Fruit fly (Drosophila melanogaster): ENCODE data around the gene alphaCOP.

The alphaCOP gene

dm6 chr3L:1674381-1674780 is 29.4 kb upstream of the alphaCOP start, which contains the start of gene CG7991:
Gene CG7991, plus strand, starts transcription at chr3L:1674709.
- TF ChIP-seq CG6163 (GFP tag; IDR thresholded peaks at IDR 0.05), result peak; percentile 38; the same call in 1 of the 3 replicates
- TF ChIP-seq Eip78C (GFP tag), result peak; percentile 14
- no peak for TF ChIP-seq topi (GFP tag; optimal IDR thresholded peaks at IDR 0.05)

dm6 chr3L:1672627-1673026 is 27.6 kb upstream of the alphaCOP start, which contains the start of gene CG13930:
Gene CG13930, minus strand, starts transcription at chr3L:1672727.
- TF ChIP-seq Eip75B (GFP tag; optimal IDR thresholded peaks at IDR 0.05) (no peak), Lpt (GFP tag; optimal IDR thresholded peaks at IDR 0.05) (no peak), Met (GFP tag; optimal IDR thresholded peaks at IDR 0.05) (no peak), CG8119 (GFP tag; IDR thresholded peaks at IDR 0.05) (no peak), pdm3 (GFP tag; optimal IDR thresholded peaks at IDR 0.05) (no peak)

- TF ChIP-seq CG6792 (GFP tag; optimal IDR thresholded peaks at IDR 0.05), result no peak
- TF ChIP-seq Hr39 (GFP tag; optimal IDR thresholded peaks at IDR 0.05), result no peak
- no peak for TF ChIP-seq Lpt (GFP tag; optimal IDR thresholded peaks at IDR 0.05)
- no peak for TF ChIP-seq Smox (GFP tag; optimal IDR thresholded peaks at IDR 0.05)
- TF ChIP-seq CG1621 (tag; optimal IDR thresholded peaks at IDR 0.05), result no peak
- no peak for TF ChIP-seq spab (GFP tag; optimal IDR thresholded peaks at IDR 0.05)
- TF ChIP-seq CG6276 (GFP tag; optimal IDR thresholded peaks at IDR 0.05), result no peak
- TF ChIP-seq CG8319 (GFP tag; optimal IDR thresholded peaks at IDR 0.05), result no peak
- no peak for TF ChIP-seq salr (GFP tag; optimal IDR thresholded peaks at IDR 0.05)
- no peak for TF ChIP-seq CG8119 (GFP tag; IDR thresholded peaks at IDR 0.05)
- no peak for TF ChIP-seq CG3032 (tag; optimal IDR thresholded peaks at IDR 0.05)
- TF ChIP-seq Eip78C (GFP tag), result no peak
- no peak for TF ChIP-seq OdsH (GFP tag; optimal IDR thresholded peaks at IDR 0.05)
- TF ChIP-seq achi (GFP tag; optimal IDR thresholded peaks at IDR 0.05), result no peak
- TF ChIP-seq CG15336 (GFP tag; IDR thresholded peaks at IDR 0.05), result no peak
- TF ChIP-seq esn (GFP tag; optimal IDR thresholded peaks at IDR 0.05), result no peak
- TF ChIP-seq net (GFP tag; optimal IDR thresholded peaks at IDR 0.05), result no peak
Observed at dm6 chr3L:1670008-1670407, 25.0 kb upstream of the alphaCOP start, which contains the start of gene RabX5. Gene RabX5, minus strand, starts transcription at chr3L:1670108.

- TF ChIP-seq CG11294 (GFP tag; IDR thresholded peaks at IDR 0.05), result peak; percentile 35; the same call in 1 of the 2 replicates
- TF ChIP-seq CG11902 (GFP tag; optimal IDR thresholded peaks at IDR 0.05), result peak; percentile 81
- TF ChIP-seq Eip75B (GFP tag; optimal IDR thresholded peaks at IDR 0.05), result peak; percentile 85
- TF ChIP-seq CG16779 (tag; optimal IDR thresholded peaks at IDR 0.05), result peak; percentile 74
- TF ChIP-seq pdm3 (GFP tag; optimal IDR thresholded peaks at IDR 0.05), result no peak
- peak; percentile 95 for TF ChIP-seq Eip78C (GFP tag)
- no peak for TF ChIP-seq CG15336 (GFP tag; IDR thresholded peaks at IDR 0.05)
- TF ChIP-seq Lpt (GFP tag; optimal IDR thresholded peaks at IDR 0.05), result no peak
- peak; percentile 70 for TF ChIP-seq Sox102F (GFP tag; optimal IDR thresholded peaks at IDR 0.05)
- no peak for TF ChIP-seq CG8632 (GFP tag; optimal IDR thresholded peaks at IDR 0.05)
- TF ChIP-seq CG9139 (GFP tag; optimal IDR thresholded peaks at IDR 0.05), result peak; percentile 77
- no peak for TF ChIP-seq CG10631 (GFP tag; optimal IDR thresholded peaks at IDR 0.05)
- peak; percentile 73 for TF ChIP-seq CG6792 (GFP tag; optimal IDR thresholded peaks at IDR 0.05)
- peak; percentile 94 for TF ChIP-seq cyc (GFP tag; optimal IDR thresholded peaks at IDR 0.05)
- no peak for TF ChIP-seq dsx (GFP tag; optimal IDR thresholded peaks at IDR 0.05; ENCODE audit: poor library complexity, severe bottlenecking)
- TF ChIP-seq Ets21C (GFP tag; optimal IDR thresholded peaks at IDR 0.05), result peak; percentile 74
- TF ChIP-seq Ets96B (tag; optimal IDR thresholded peaks at IDR 0.05), result peak; percentile 39
- TF ChIP-seq Blimp-1 (GFP tag; optimal IDR thresholded peaks at IDR 0.05), result peak; percentile 84
- TF ChIP-seq CG3032 (tag; optimal IDR thresholded peaks at IDR 0.05), result peak; percentile 76
- TF ChIP-seq Sox15 (GFP tag; optimal IDR thresholded peaks at IDR 0.05), result peak; percentile 55
- TF ChIP-seq esn (GFP tag; optimal IDR thresholded peaks at IDR 0.05), result peak; percentile 91
- no peak for TF ChIP-seq CG8119 (GFP tag; IDR thresholded peaks at IDR 0.05)
- TF ChIP-seq Eip93F (GFP tag; optimal IDR thresholded peaks at IDR 0.05), result no peak
- peak; percentile 79 for TF ChIP-seq OdsH (GFP tag; optimal IDR thresholded peaks at IDR 0.05)
- TF ChIP-seq CG7368 (GFP tag; optimal IDR thresholded peaks at IDR 0.05), result peak; percentile 85
- TF ChIP-seq fd85E (GFP tag; optimal IDR thresholded peaks at IDR 0.05), result peak; percentile 75
- peak; percentile 93 for TF ChIP-seq CG31627 (GFP tag; optimal IDR thresholded peaks at IDR 0.05)
- peak; percentile 73 for TF ChIP-seq CG8319 (GFP tag; optimal IDR thresholded peaks at IDR 0.05)
- TF ChIP-seq ss (GFP tag; optimal IDR thresholded peaks at IDR 0.05), result peak; percentile 56 to 85
- peak; percentile 74 for TF ChIP-seq net (GFP tag; optimal IDR thresholded peaks at IDR 0.05)
- no peak for TF ChIP-seq Hr4 (GFP tag; optimal IDR thresholded peaks at IDR 0.05)
- TF ChIP-seq fd59A (GFP tag; optimal IDR thresholded peaks at IDR 0.05), result peak; percentile 51
- peak in 1 of 2 experiments; percentile 86 for TF ChIP-seq salr (GFP tag; optimal IDR thresholded peaks at IDR 0.05)
- peak; percentile 88 for TF ChIP-seq Hr39 (GFP tag; optimal IDR thresholded peaks at IDR 0.05)
- peak; percentile 62 for TF ChIP-seq dac (GFP tag; optimal IDR thresholded peaks at IDR 0.05)
- TF ChIP-seq Smox (GFP tag; optimal IDR thresholded peaks at IDR 0.05), result peak; percentile 79
Observed at dm6 chr3L:1668504-1668903, 23.5 kb upstream of the alphaCOP start, which contains the start of gene RpL23A. Gene RpL23A, minus strand, starts transcription at chr3L:1668654.

Measured in whole organism, prepupa.